Worm (Caenorhabditis elegans) whole organism, midembryonic: ENCODE results near the gene spp-10.

ENCODE experiments used
- cog-1 ChIP-seq: sonication (generic microtip); optimal IDR thresholded peaks from 2 replicates; lab custom pipeline; 2016; ENCODE audit warnings: missing genetic modification characterization, missing compliant biosample characterization
- flt-1 ChIP-seq: fragments of 200-800 bp; sonication (Bioruptor generic); IDR thresholded peaks from 2 replicates; pipeline ENCODE4 v1.3.6; 2022; ENCODE audit warnings: missing genetic modification characterization, missing compliant biosample characterization
- ref-1 ChIP-seq: fragments of 200-800 bp; sonication (Bioruptor generic); conservative IDR thresholded peaks from 2 replicates; pipeline ENCODE4 v1.3.6; 2022; ENCODE audit warnings: missing genetic modification reagents, missing genetic modification characterization, missing compliant biosample characterization
- tab-1 ChIP-seq: fragments of 200-800 bp; sonication (Bioruptor generic); IDR thresholded peaks from 2 replicates; pipeline ENCODE4 v1.3.6; 2022; ENCODE audit warnings: missing genetic modification characterization, missing compliant biosample characterization

ce11 chrIV:8479346-8479745 lies 2.4 kb downstream of the spp-10 start, which contains the start of gene hlh-12:
- TF ChIP-seq flt-1 (GFP tag; lab: Robert Waterston, UW): no peak
- TF ChIP-seq cog-1: no peak
- TF ChIP-seq ref-1: no peak
- TF ChIP-seq tab-1 (GFP tag; lab: Robert Waterston, UW): no peak
